Fruit fly (Drosophila melanogaster) whole organism, embryonic: ENCODE measurements around the gene bi.

Experiments used
- Atf-2 ChIP-seq: fragments of 200-800 bp; sonication (Bioruptor generic); optimal IDR thresholded peaks from 2 replicates; lab custom pipeline; 2016; ENCODE audit warnings: missing biosample characterization, missing genetic modification characterization
- Awh ChIP-seq: fragments of 200-800 bp; sonication (Bioruptor generic); IDR thresholded peaks from 2 replicates; pipeline ENCODE4, ENCODE4 v1.3.6; 2022; ENCODE audit warnings: missing biosample characterization, missing genetic modification characterization
- CG10321 ChIP-seq: fragments of 200-800 bp; sonication (Bioruptor generic); IDR thresholded peaks from 2 replicates; pipeline ENCODE4 v1.3.6; 2022; ENCODE audit warnings: missing biosample characterization, missing genetic modification characterization
- CG10431 ChIP-seq: fragments of 200-800 bp; sonication (Bioruptor generic); optimal IDR thresholded peaks from 3 replicates; lab custom pipeline; 2018; ENCODE audit warnings: missing biosample characterization, mild to moderate bottlenecking, missing genetic modification characterization
- CG11093 ChIP-seq: fragments of 200-800 bp; sonication (Bioruptor generic); IDR thresholded peaks from 3 replicates; pipeline ENCODE4 v1.3.6; 2022; ENCODE audit warnings: missing biosample characterization, missing genetic modification characterization
- CG11456 ChIP-seq: fragments of 200-800 bp; sonication (Bioruptor generic); IDR thresholded peaks from 3 replicates; pipeline ENCODE4 v1.3.6; 2022; ENCODE audit warnings: missing biosample characterization, missing genetic modification characterization
- CG12155 ChIP-seq: fragments of 200-800 bp; sonication (Bioruptor generic); optimal IDR thresholded peaks from 3 replicates; lab custom pipeline; 2016; ENCODE audit warnings: missing biosample characterization, missing genetic modification characterization
- CG13775 ChIP-seq: fragments of 200-800 bp; sonication (Bioruptor generic); optimal IDR thresholded peaks from 3 replicates; lab custom pipeline; 2017; ENCODE audit warnings: missing biosample characterization, mild to moderate bottlenecking, missing genetic modification characterization
- CG16779 ChIP-seq: fragments of 200-800 bp; sonication (Bioruptor generic); IDR thresholded peaks from 2 replicates; pipeline ENCODE4 v1.3.6; 2022; ENCODE audit warnings: missing biosample characterization, missing genetic modification characterization
- CG17359 ChIP-seq: fragments of 200-800 bp; sonication (Bioruptor generic); optimal IDR thresholded peaks from 3 replicates; lab custom pipeline; 2018; ENCODE audit warnings: missing biosample characterization, mild to moderate bottlenecking, missing genetic modification characterization, moderate library complexity
- CG2712 ChIP-seq: fragments of 200-800 bp; optimal IDR thresholded peaks from 3 replicates; lab custom pipeline; 2019; ENCODE audit warnings: missing biosample characterization, mild to moderate bottlenecking, missing genetic modification characterization, moderate library complexity
- CG43689 ChIP-seq: fragments of 200-800 bp; sonication (Bioruptor generic); IDR thresholded peaks from 2 replicates; pipeline ENCODE4 v1.3.6; 2022; ENCODE audit warnings: missing biosample characterization, missing genetic modification characterization
- CG4424 ChIP-seq: fragments of 200-800 bp; sonication (Bioruptor generic); optimal IDR thresholded peaks from 3 replicates; lab custom pipeline; 2016; ENCODE audit warnings: missing biosample characterization, missing genetic modification characterization
- CG6272 ChIP-seq: fragments of 200-800 bp; sonication (Bioruptor generic); IDR thresholded peaks from 2 replicates; pipeline ENCODE4 v1.3.6; 2022; ENCODE audit warnings: missing biosample characterization, missing genetic modification characterization
- CG6689 ChIP-seq: fragments of 200-800 bp; sonication (Bioruptor generic); IDR thresholded peaks from 2 replicates; pipeline ENCODE4 v1.3.6; 2022; ENCODE audit warnings: missing biosample characterization, missing genetic modification characterization
- CG8281 ChIP-seq: fragments of 200-800 bp; sonication (Bioruptor generic); optimal IDR thresholded peaks from 2 replicates; lab custom pipeline; 2018; ENCODE audit warnings: missing biosample characterization, mild to moderate bottlenecking, missing genetic modification characterization, moderate library complexity
- CG9215 ChIP-seq: fragments of 200-800 bp; sonication (Bioruptor generic); IDR thresholded peaks from 2 replicates; pipeline ENCODE4 v1.3.6; 2022; ENCODE audit warnings: missing biosample characterization, missing genetic modification characterization
- CG9609 ChIP-seq: fragments of 200-800 bp; sonication (Bioruptor generic); optimal IDR thresholded peaks from 3 replicates; lab custom pipeline; 2016; ENCODE audit warnings: missing biosample characterization, missing genetic modification characterization
- E2f1 ChIP-seq: fragments of 200-800 bp; sonication (Bioruptor generic); IDR thresholded peaks from 2 replicates; pipeline ENCODE4 v1.3.6; 2022; ENCODE audit warnings: missing biosample characterization, missing genetic modification characterization
- Ets97D ChIP-seq: fragments of 200-800 bp; sonication (Bioruptor generic); optimal IDR thresholded peaks from 3 replicates; lab custom pipeline; 2016; ENCODE audit warnings: missing biosample characterization, missing genetic modification characterization
- H15 ChIP-seq: fragments of 200-800 bp; sonication (Bioruptor generic); IDR thresholded peaks from 3 replicates; pipeline ENCODE4 v1.3.6; 2022; ENCODE audit warnings: missing biosample characterization, missing genetic modification characterization
- HHEX ChIP-seq: fragments of 200-800 bp; sonication (Bioruptor generic); optimal IDR thresholded peaks from 3 replicates; lab custom pipeline; 2017; ENCODE audit warnings: missing biosample characterization, mild to moderate bottlenecking, missing genetic modification characterization, missing genetic modification reagents
- HLH54F ChIP-seq: fragments of 200-800 bp; sonication (Bioruptor generic); optimal IDR thresholded peaks from 3 replicates; lab custom pipeline; 2016; ENCODE audit warnings: missing biosample characterization, missing genetic modification characterization
- Hr3 ChIP-seq: fragments of 200-800 bp; sonication (Bioruptor generic); optimal IDR thresholded peaks from 3 replicates; lab custom pipeline; 2016; ENCODE audit warnings: missing biosample characterization, missing genetic modification characterization
- NC2β ChIP-seq: fragments of 200-800 bp; sonication (Bioruptor generic); optimal IDR thresholded peaks from 2 replicates; lab custom pipeline; 2016; ENCODE audit warnings: missing biosample characterization, missing genetic modification characterization
- Nf-YA ChIP-seq: fragments of 200-800 bp; sonication (Bioruptor generic); IDR thresholded peaks from 2 replicates; pipeline ENCODE4 v1.3.6; 2022; ENCODE audit warnings: missing biosample characterization, missing genetic modification characterization
- Nf-YB ChIP-seq: fragments of 200-800 bp; sonication (Bioruptor generic); optimal IDR thresholded peaks from 3 replicates; lab custom pipeline; 2019; ENCODE audit warnings: missing biosample characterization, mild to moderate bottlenecking, missing genetic modification characterization, moderate library complexity
- Nf-YC ChIP-seq: fragments of 200-800 bp; optimal IDR thresholded peaks from 3 replicates; lab custom pipeline; 2019; ENCODE audit warnings: missing biosample characterization, mild to moderate bottlenecking, missing genetic modification characterization, moderate library complexity
- PHDP ChIP-seq: fragments of 200-800 bp; sonication (Bioruptor generic); optimal IDR thresholded peaks from 3 replicates; lab custom pipeline; 2018; ENCODE audit warnings: missing biosample characterization, mild to moderate bottlenecking, missing genetic modification characterization, moderate library complexity
- TFAM ChIP-seq: fragments of 200-800 bp; sonication (Bioruptor generic); optimal IDR thresholded peaks from 2 replicates; lab custom pipeline; 2017; ENCODE audit warnings: missing biosample characterization, missing genetic modification characterization, inconsistent platforms
- Xrp1 ChIP-seq: fragments of 200-800 bp; sonication (Bioruptor generic); IDR thresholded peaks from 2 replicates; pipeline ENCODE4 v1.3.6; 2022; ENCODE audit warnings: missing biosample characterization, missing genetic modification characterization
- dysf ChIP-seq: fragments of 200-800 bp; sonication (Bioruptor generic); IDR thresholded peaks from 3 replicates; pipeline ENCODE4 v1.3.6; 2022; ENCODE audit warnings: missing biosample characterization, missing genetic modification characterization
- esg ChIP-seq: fragments of 200-800 bp; sonication (Bioruptor generic); conservative IDR thresholded peaks from 2 replicates; pipeline ENCODE4 v1.3.6; 2022; ENCODE audit warnings: missing biosample characterization, missing genetic modification characterization
- ham ChIP-seq: fragments of 200-800 bp; sonication (Bioruptor generic); IDR thresholded peaks from 2 replicates; pipeline ENCODE4 v1.3.6; 2022; ENCODE audit warnings: missing biosample characterization, missing genetic modification characterization
- ind ChIP-seq: fragments of 200-800 bp; sonication (Bioruptor generic); optimal IDR thresholded peaks from 3 replicates; lab custom pipeline; 2016; ENCODE audit warnings: missing biosample characterization, missing genetic modification characterization
- klu ChIP-seq: fragments of 200-800 bp; sonication (Bioruptor generic); IDR thresholded peaks from 2 replicates; pipeline ENCODE4 v1.3.6; 2022; ENCODE audit warnings: missing biosample characterization, missing genetic modification characterization
- lilli ChIP-seq: fragments of 200-800 bp; sonication (Bioruptor generic); optimal IDR thresholded peaks from 3 replicates; lab custom pipeline; 2016; ENCODE audit warnings: missing biosample characterization, missing genetic modification characterization
- nom ChIP-seq: fragments of 200-800 bp; sonication (Bioruptor generic); optimal IDR thresholded peaks from 2 replicates; lab custom pipeline; 2017; ENCODE audit warnings: missing biosample characterization, missing genetic modification characterization, mild to moderate bottlenecking, moderate library complexity, missing genetic modification reagents
- oc ChIP-seq: fragments of 200-800 bp; sonication (Bioruptor generic); optimal IDR thresholded peaks from 2 replicates; lab custom pipeline; 2018; ENCODE audit warnings: missing biosample characterization, mild to moderate bottlenecking, missing genetic modification characterization, moderate library complexity
- prd ChIP-seq, 3 experiments: fragments of >200 bp in 2 of 3; fragments of 200-800 bp in 1 of 3; sonication (Bioruptor generic) in 1 of 3; optimal IDR thresholded peaks in 2 of 3; IDR thresholded peaks in 1 of 3; 2 replicates in 2 of 3; 3 replicates in 1 of 3; pipeline versions ENCODE4 v1.3.6 to Lab custom; 2017 to 2022; ENCODE audit warnings: missing biosample characterization in 1 of 3, missing genetic modification characterization in 1 of 3
- row ChIP-seq: fragments of 200-800 bp; sonication (Bioruptor generic); IDR thresholded peaks from 3 replicates; pipeline ENCODE4 v1.3.6; 2022; ENCODE audit warnings: missing biosample characterization, missing genetic modification characterization
- salm ChIP-seq: fragments of 200-800 bp; sonication (Bioruptor generic); optimal IDR thresholded peaks from 2 replicates; lab custom pipeline; 2018; ENCODE audit warnings: missing biosample characterization, mild to moderate bottlenecking, missing genetic modification characterization
- schlank ChIP-seq: fragments of 200-800 bp; sonication (Bioruptor generic); optimal IDR thresholded peaks from 2 replicates; lab custom pipeline; 2018; ENCODE audit warnings: missing biosample characterization, mild to moderate bottlenecking, missing genetic modification characterization
- sens ChIP-seq: fragments of 200-800 bp; sonication (Bioruptor generic); peaks from one replicate; lab custom pipeline; 2016; ENCODE audit warnings: missing biosample characterization, missing genetic modification characterization
- sqz ChIP-seq: fragments of 200-800 bp; sonication (Bioruptor generic); optimal IDR thresholded peaks from 3 replicates; lab custom pipeline; 2018; ENCODE audit warnings: missing biosample characterization, mild to moderate bottlenecking, missing genetic modification characterization
- tap ChIP-seq: fragments of 200-800 bp; optimal IDR thresholded peaks from 3 replicates; lab custom pipeline; 2019; ENCODE audit warnings: missing biosample characterization, mild to moderate bottlenecking, missing genetic modification characterization, moderate library complexity
- ttk ChIP-seq: fragments of 200-800 bp; sonication (Bioruptor generic); IDR thresholded peaks from 2 replicates; pipeline ENCODE4 v2.1.2; 2022; ENCODE audit warnings: missing biosample characterization, missing genetic modification characterization

bi gene

dm6 chrX:4473940-4474339 is 61.3 kb downstream of the bi start (continued):
- peak; percentile 55 for TF ChIP-seq oc (tag; lab: Kevin White, UChicago)
- TF ChIP-seq CG11456 (GFP tag; lab: Robert Waterston, UW), result no peak
- TF ChIP-seq ind, result no peak
- no peak for TF ChIP-seq NC2β
- TF ChIP-seq CG43689 (GFP tag; lab: Robert Waterston, UW), result no peak
- TF ChIP-seq CG9215 (GFP tag; lab: Robert Waterston, UW), result no peak
- no peak for TF ChIP-seq CG9609 (GFP tag; lab: Kevin White, UChicago)

dm6 chrX:4474373-4474772 is 61.7 kb downstream of the bi start:
- TF ChIP-seq TFAM (GFP tag; lab: Kevin White, UChicago), result no peak
- no peak for TF ChIP-seq E2f1
- no peak for TF ChIP-seq CG4424 (GFP tag; lab: Kevin White, UChicago)
- 0 out of 2 replicates have a peak, but pooled peaks have one; percentile 58 for TF ChIP-seq Awh
- no peak for TF ChIP-seq HLH54F (GFP tag; lab: Kevin White, UChicago)
- TF ChIP-seq Hr3 (GFP tag; lab: Kevin White, UChicago), result no peak
- TF ChIP-seq ham (GFP tag; lab: Robert Waterston, UW), result no peak
- peak; percentile 96 for TF ChIP-seq CG8281 (tag; lab: Kevin White, UChicago)
- TF ChIP-seq CG9215 (GFP tag; lab: Robert Waterston, UW), result no peak
- no peak for TF ChIP-seq CG10321 (GFP tag; lab: Robert Waterston, UW)
- TF ChIP-seq esg (GFP tag; lab: Robert Waterston, UW), result no peak
- no peak for TF ChIP-seq PHDP (tag; lab: Kevin White, UChicago)
- no peak for TF ChIP-seq klu (GFP tag; lab: Robert Waterston, UW)
- TF ChIP-seq salm, result no peak

- no peak for TF ChIP-seq CG6272
- no peak for TF ChIP-seq Atf-2
- TF ChIP-seq tap (tag; lab: Kevin White, UChicago), result no peak
- TF ChIP-seq CG17359, result peak; percentile 13
- TF ChIP-seq schlank (tag; lab: Kevin White, UChicago), result no peak
- peak; percentile 11 for TF ChIP-seq nom (GFP tag; lab: Kevin White, UChicago)
- TF ChIP-seq CG13775 (GFP tag; lab: Kevin White, UChicago), result no peak
- peak; percentile 53 for TF ChIP-seq sqz (GFP tag; lab: Kevin White, UChicago)
- TF ChIP-seq Nf-YC (tag; lab: Kevin White, UChicago), result peak; percentile 56
- no peak for TF ChIP-seq ham (GFP tag; lab: Robert Waterston, UW)
- no peak for TF ChIP-seq HHEX (GFP tag; lab: Kevin White, UChicago)
- peak; percentile 62 for TF ChIP-seq Nf-YB
- TF ChIP-seq lilli (GFP tag; lab: Kevin White, UChicago), result no peak
These were observed 64.2 kb downstream of the bi start for dm6 chrX:4476722-4477318.

- TF ChIP-seq CG11093 (GFP tag; lab: Robert Waterston, UW), result 0 out of 3 replicates have a peak, but pooled peaks have one; percentile 28
- no peak for TF ChIP-seq Nf-YB
- TF ChIP-seq CG6689 (GFP tag; lab: Robert Waterston, UW), result peak; percentile 30; the same call in 1 of the 2 replicates
- TF ChIP-seq Xrp1 (GFP tag; lab: Robert Waterston, UW), result peak; percentile 45; the same call in 1 of the 2 replicates
- peak; percentile 20; the same call in 1 of the 3 replicates for TF ChIP-seq dysf (GFP tag; lab: Robert Waterston, UW)
- peak; percentile 57 for TF ChIP-seq sens (GFP tag; lab: Kevin White, UChicago)
- TF ChIP-seq Ets97D, result no peak
- TF ChIP-seq H15, result 0 out of 3 replicates have a peak, but pooled peaks have one; percentile 20
- no peak for TF ChIP-seq CG12155 (GFP tag; lab: Kevin White, UChicago)
- no peak for TF ChIP-seq prd (optimal IDR thresholded peaks at IDR 0.05; lab: Kevin White, UChicago)
- TF ChIP-seq prd (GFP tag; IDR thresholded peaks at IDR 0.05; lab: Robert Waterston, UW), result peak; percentile 67; the same call in 2 of the 3 replicates
- peak; percentile 31; the same call in 1 of the 3 replicates for TF ChIP-seq row
- TF ChIP-seq CG16779 (GFP tag; lab: Robert Waterston, UW), result no peak
- TF ChIP-seq ttk (GFP tag; lab: Robert Waterston, UW), result peak; percentile 27; the same call in 1 of the 2 replicates
- TF ChIP-seq CG2712 (tag; lab: Kevin White, UChicago), result peak; percentile 9
- no peak for TF ChIP-seq Nf-YA
- TF ChIP-seq CG10431 (GFP tag; lab: Kevin White, UChicago), result no peak
These were observed 68.2 kb downstream of the bi start for dm6 chrX:4480812-4481211.
